Worm (Caenorhabditis elegans): Measurements from ENCODE around the gene tin-9.2.

The tin-9.2 gene

ce11 chrIV:13067200-13067599, 31.6 kb upstream of the tin-9.2 start, which contains the start of gene col-131:
Gene col-131, minus strand, starts transcription at chrIV:13067300.
- no peak for TF ChIP-seq ceh-36 (tag; optimal IDR thresholded peaks at IDR 0.05)
- TF ChIP-seq tbx-37 (GFP tag; conservative IDR thresholded peaks at IDR 0.05) = no peak

- TF ChIP-seq hmbx-1 (tag; optimal IDR thresholded peaks at IDR 0.05) (no peak), flt-1 (GFP tag; IDR thresholded peaks at IDR 0.05) (no peak), sea-1 (GFP tag; conservative IDR thresholded peaks at IDR 0.05) (no peak), ceh-36 (tag; optimal IDR thresholded peaks at IDR 0.05) (no peak), F13C5.2 (tag; optimal IDR thresholded peaks at IDR 0.05) (no peak)
Measured at ce11 chrIV:13068451-13068850, 30.3 kb upstream of the tin-9.2 start, which contains the start of gene scl-6. Gene scl-6, plus strand, starts transcription at chrIV:13068751.

DNA sequence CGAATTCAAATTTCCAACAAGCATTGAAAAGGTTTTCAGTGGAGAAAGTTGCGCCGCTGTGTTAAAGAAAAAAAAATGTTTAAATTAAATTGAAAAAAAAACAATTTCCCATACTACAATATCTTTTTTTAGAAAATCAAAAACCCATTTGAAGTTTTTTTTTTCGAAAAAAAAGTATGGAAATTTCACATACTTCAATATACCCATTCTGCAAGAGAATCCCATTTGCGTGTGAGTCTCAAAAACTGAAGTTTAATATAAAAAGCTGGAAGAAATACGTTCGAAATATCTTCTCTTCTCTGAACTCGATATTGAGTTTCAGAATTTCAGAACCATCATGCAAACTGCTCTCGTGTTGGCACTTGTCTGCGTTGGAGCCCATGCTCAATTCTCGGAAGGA, 28.7 kb upstream of the tin-9.2 start, which contains the start of gene scl-7:
TSS of gene scl-7 (plus strand) at position 301 of the 400 bp plus-strand sequence.
- no peak for TF ChIP-seq hmbx-1 (tag; optimal IDR thresholded peaks at IDR 0.05)
- no peak for TF ChIP-seq ama-1 (optimal IDR thresholded peaks at IDR 0.05)
- TF ChIP-seq aly-1 (tag; optimal IDR thresholded peaks at IDR 0.05) = no peak
- TF ChIP-seq ceh-13 (GFP tag; optimal IDR thresholded peaks at IDR 0.05) = no peak
- no peak for TF ChIP-seq ceh-36 (tag; optimal IDR thresholded peaks at IDR 0.05)
- TF ChIP-seq hmg-4 (GFP tag; optimal IDR thresholded peaks at IDR 0.05) = no peak
- TF ChIP-seq flt-1 (GFP tag; IDR thresholded peaks at IDR 0.05) = no peak
- TF ChIP-seq tbx-11 (GFP tag; IDR thresholded peaks at IDR 0.05) = no peak
- no peak for TF ChIP-seq tra-4 (tag; optimal IDR thresholded peaks at IDR 0.05)
- no peak for TF ChIP-seq pes-1 (GFP tag; IDR thresholded peaks at IDR 0.05)
- TF ChIP-seq scrt-1 (GFP tag; IDR thresholded peaks at IDR 0.05) = no peak
- no peak for TF ChIP-seq sea-1 (GFP tag; conservative IDR thresholded peaks at IDR 0.05)
- TF ChIP-seq tbx-37 (GFP tag; conservative IDR thresholded peaks at IDR 0.05) = no peak
- TF ChIP-seq ets-7 (tag; optimal IDR thresholded peaks at IDR 0.05) = no peak
- no peak for TF ChIP-seq B0310.2 (tag; optimal IDR thresholded peaks at IDR 0.05)
- no peak for TF ChIP-seq hnd-1 (tag; optimal IDR thresholded peaks at IDR 0.05)

DNA sequence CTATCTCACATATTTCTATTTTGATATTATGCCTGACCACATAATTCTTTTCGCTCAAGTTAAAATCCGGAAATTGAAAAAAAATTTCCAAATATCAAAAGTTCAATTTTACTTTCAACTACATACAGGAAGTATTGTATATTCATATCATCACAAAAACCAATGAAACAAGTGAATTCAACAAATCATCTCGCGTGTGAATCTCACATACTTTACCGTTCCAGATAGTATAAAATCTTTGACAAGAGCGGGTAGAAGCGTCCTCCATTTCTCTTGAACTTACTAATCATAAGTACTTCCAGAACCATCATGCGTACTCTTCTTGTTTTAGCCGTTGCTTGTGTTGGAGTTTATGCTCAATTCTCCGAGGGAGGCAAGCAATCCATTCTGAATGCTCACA, 27.4 kb upstream of the tin-9.2 start, which contains the start of gene scl-8:
TSS of gene scl-8 (plus strand) at position 301 of the 400 bp plus-strand sequence.
- TF ChIP-seq flt-1 (GFP tag; IDR thresholded peaks at IDR 0.05) (no peak), ets-7 (tag; optimal IDR thresholded peaks at IDR 0.05) (no peak), hnd-1 (tag; optimal IDR thresholded peaks at IDR 0.05) (no peak), sea-1 (GFP tag; conservative IDR thresholded peaks at IDR 0.05) (no peak), tra-4 (tag; optimal IDR thresholded peaks at IDR 0.05) (no peak), ama-1 (optimal IDR thresholded peaks at IDR 0.05) (no peak), ceh-36 (tag; optimal IDR thresholded peaks at IDR 0.05) (no peak), tbx-11 (GFP tag; IDR thresholded peaks at IDR 0.05) (no peak), B0310.2 (tag; optimal IDR thresholded peaks at IDR 0.05) (no peak), F13C5.2 (tag; optimal IDR thresholded peaks at IDR 0.05) (no peak), scrt-1 (GFP tag; IDR thresholded peaks at IDR 0.05) (no peak), aly-1 (tag; optimal IDR thresholded peaks at IDR 0.05) (no peak), hmg-4 (GFP tag; optimal IDR thresholded peaks at IDR 0.05) (no peak), hmbx-1 (tag; optimal IDR thresholded peaks at IDR 0.05) (no peak), ceh-13 (GFP tag; optimal IDR thresholded peaks at IDR 0.05) (no peak), tbx-37 (GFP tag; conservative IDR thresholded peaks at IDR 0.05) (no peak)

DNA sequence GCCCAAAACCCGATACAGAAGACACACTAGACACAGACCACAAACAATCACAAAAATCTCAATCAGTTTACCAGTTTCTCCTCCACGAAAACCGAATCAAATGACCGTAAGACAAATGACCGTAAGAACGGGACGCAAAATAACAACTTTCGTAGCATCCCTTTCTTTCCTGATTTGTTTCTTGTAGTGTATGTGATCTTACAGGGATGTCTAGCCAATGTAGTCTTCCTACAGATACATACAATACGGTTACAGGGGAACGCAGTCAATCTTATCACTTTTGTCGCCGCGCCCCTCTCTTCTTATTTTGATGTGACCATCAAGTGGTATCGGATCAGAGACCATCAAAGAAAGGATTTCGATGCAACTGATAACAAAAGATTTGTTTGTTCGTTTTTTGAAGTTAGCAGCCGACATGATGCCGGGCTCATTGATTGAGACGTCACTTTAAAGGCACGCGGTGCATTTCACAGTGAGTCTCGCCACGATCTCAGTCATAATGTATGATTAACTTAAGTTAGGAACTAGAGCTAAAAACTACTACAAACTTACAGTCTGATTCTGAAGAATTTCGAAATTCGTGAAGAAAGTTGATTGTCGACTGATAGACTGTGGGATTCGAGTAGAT, 23.1 kb upstream of the tin-9.2 start:
- TF ChIP-seq tbx-11 (GFP tag; IDR thresholded peaks at IDR 0.05) = no peak
- TF ChIP-seq ceh-36 (tag; optimal IDR thresholded peaks at IDR 0.05) = no peak
- TF ChIP-seq scrt-1 (GFP tag; IDR thresholded peaks at IDR 0.05) = no peak
- TF ChIP-seq ets-7 (tag; optimal IDR thresholded peaks at IDR 0.05) = no peak
- no peak for TF ChIP-seq hnd-1 (tag; optimal IDR thresholded peaks at IDR 0.05)
- no peak for TF ChIP-seq ceh-13 (GFP tag; optimal IDR thresholded peaks at IDR 0.05)
- TF ChIP-seq tra-4 (tag; optimal IDR thresholded peaks at IDR 0.05) = no peak
- no peak for TF ChIP-seq ama-1 (optimal IDR thresholded peaks at IDR 0.05)
- no peak for TF ChIP-seq sea-1 (GFP tag; conservative IDR thresholded peaks at IDR 0.05)
- TF ChIP-seq tbx-37 (GFP tag; conservative IDR thresholded peaks at IDR 0.05) = no peak
- no peak for TF ChIP-seq F13C5.2 (tag; optimal IDR thresholded peaks at IDR 0.05)

ce11 chrIV:13076620-13077019, 22.2 kb upstream of the tin-9.2 start, which contains the start of gene C39E9.7:
Gene C39E9.7, minus strand, starts transcription at chrIV:13076720.
- no peak for TF ChIP-seq tra-4 (tag; optimal IDR thresholded peaks at IDR 0.05)
- TF ChIP-seq ceh-36 (tag; optimal IDR thresholded peaks at IDR 0.05) = no peak
- TF ChIP-seq sea-1 (GFP tag; conservative IDR thresholded peaks at IDR 0.05) = no peak
- TF ChIP-seq scrt-1 (GFP tag; IDR thresholded peaks at IDR 0.05) = no peak
- no peak for TF ChIP-seq ama-1 (optimal IDR thresholded peaks at IDR 0.05)
- no peak for TF ChIP-seq hnd-1 (tag; optimal IDR thresholded peaks at IDR 0.05)

- TF ChIP-seq ceh-13 (GFP tag; optimal IDR thresholded peaks at IDR 0.05) = no peak
- TF ChIP-seq F13C5.2 (tag; optimal IDR thresholded peaks at IDR 0.05) = no peak
Measured at ce11 chrIV:13077694-13078093, 21.1 kb upstream of the tin-9.2 start.

ce11 chrIV:13078342-13078741, 20.5 kb upstream of the tin-9.2 start:
- TF ChIP-seq scrt-1 (GFP tag; IDR thresholded peaks at IDR 0.05) (no peak), aly-1 (tag; optimal IDR thresholded peaks at IDR 0.05) (no peak), ama-1 (optimal IDR thresholded peaks at IDR 0.05) (no peak), sea-1 (GFP tag; conservative IDR thresholded peaks at IDR 0.05) (no peak), hnd-1 (tag; optimal IDR thresholded peaks at IDR 0.05) (no peak), ceh-36 (tag; optimal IDR thresholded peaks at IDR 0.05) (no peak), flt-1 (GFP tag; IDR thresholded peaks at IDR 0.05) (no peak), ets-7 (tag; optimal IDR thresholded peaks at IDR 0.05) (no peak), tbx-37 (GFP tag; conservative IDR thresholded peaks at IDR 0.05) (no peak), tra-4 (tag; optimal IDR thresholded peaks at IDR 0.05) (no peak), pes-1 (GFP tag; IDR thresholded peaks at IDR 0.05) (no peak), hmg-4 (GFP tag; optimal IDR thresholded peaks at IDR 0.05) (no peak), hmbx-1 (tag; optimal IDR thresholded peaks at IDR 0.05) (no peak), F13C5.2 (tag; optimal IDR thresholded peaks at IDR 0.05) (no peak), tbx-11 (GFP tag; IDR thresholded peaks at IDR 0.05) (no peak), ceh-13 (GFP tag; optimal IDR thresholded peaks at IDR 0.05) (no peak), B0310.2 (tag; optimal IDR thresholded peaks at IDR 0.05) (no peak)
